Worm (Caenorhabditis elegans) whole organism, L4 larva: ENCODE data around the gene F10D7.5.

Source experiments
- ZK546.5 ChIP-seq, 2 experiments: sonication (generic microtip); optimal IDR thresholded peaks; 2 replicates each; lab custom pipeline; 2017; ENCODE audit warnings: missing biosample characterization in 2 of 2, missing genetic modification characterization in 2 of 2
- ceh-28 ChIP-seq: fragments of 150-350 bp; optimal IDR thresholded peaks from 2 replicates; lab custom pipeline; 2014; ENCODE audit warnings: missing biosample characterization, missing genetic modification reagents, missing genetic modification characterization
- hlh-30 ChIP-seq: sonication (generic microtip); optimal IDR thresholded peaks from 2 replicates; lab custom pipeline; 2017; ENCODE audit warnings: antibody characterized with exemption, mild to moderate bottlenecking, missing genetic modification characterization, missing compliant biosample characterization; ENCODE audit not compliant: insufficient read depth
- nhr-10 ChIP-seq: fragments of 150-350 bp; optimal IDR thresholded peaks from 2 replicates; lab custom pipeline; 2014; ENCODE audit warnings: missing biosample characterization, missing genetic modification characterization
- nhr-237 ChIP-seq: sonication (generic microtip); optimal IDR thresholded peaks from 2 replicates; lab custom pipeline; 2017; ENCODE audit warnings: missing biosample characterization, missing genetic modification characterization
- pha-4 ChIP-seq, 2 experiments: fragments of 150-350 bp in 1 of 2; fragments of 200-800 bp in 1 of 2; sonication (Bioruptor generic) in 1 of 2; IDR thresholded peaks in 1 of 2; optimal IDR thresholded peaks in 1 of 2; 2 replicates each; pipeline versions ENCODE4 v1.3.6 to Lab custom; 2014 to 2022; ENCODE audit warnings: missing genetic modification characterization in 2 of 2, missing genetic modification reagents in 2 of 2, missing biosample characterization in 1 of 2, missing compliant biosample characterization in 1 of 2
- skn-1 ChIP-seq: fragments of 150-350 bp; optimal IDR thresholded peaks from 2 replicates; lab custom pipeline; 2014; ENCODE audit warnings: missing biosample characterization, missing genetic modification characterization

ce11 chrX:17386130-17386529 is 5.3 kb downstream of the F10D7.5 start:
- no peak for TF ChIP-seq pha-4 (GFP tag; IDR thresholded peaks at IDR 0.05; lab: Robert Waterston, UW)
- TF ChIP-seq pha-4 (tag; optimal IDR thresholded peaks at IDR 0.05; lab: Kevin White, UChicago): no peak
- no peak for TF ChIP-seq ZK546.5 (tag; optimal IDR thresholded peaks at IDR 0.05; lab: Kevin White, UChicago)
- TF ChIP-seq nhr-237 (tag; lab: Kevin White, UChicago): no peak
- TF ChIP-seq nhr-10: no peak
- TF ChIP-seq skn-1 (tag; lab: Kevin White, UChicago): no peak
- TF ChIP-seq ceh-28 (tag; lab: Kevin White, UChicago): no peak
- TF ChIP-seq hlh-30: no peak
